Worm (Caenorhabditis elegans) whole organism, midembryonic: ENCODE measurements around the gene D2021.4.

Experiments
- T22C8.4 ChIP-seq: fragments of 200-800 bp; sonication (Bioruptor generic); IDR thresholded peaks from 2 replicates; pipeline ENCODE4 v1.3.6; 2022; ENCODE audit warnings: missing genetic modification characterization, missing compliant biosample characterization
- cog-1 ChIP-seq: sonication (generic microtip); optimal IDR thresholded peaks from 2 replicates; lab custom pipeline; 2016; ENCODE audit warnings: missing genetic modification characterization, missing compliant biosample characterization
- flt-1 ChIP-seq: fragments of 200-800 bp; sonication (Bioruptor generic); IDR thresholded peaks from 2 replicates; pipeline ENCODE4 v1.3.6; 2022; ENCODE audit warnings: missing genetic modification characterization, missing compliant biosample characterization
- klf-2 ChIP-seq: fragments of 200-800 bp; sonication (Bioruptor generic); conservative IDR thresholded peaks from 2 replicates; pipeline ENCODE4 v1.3.6; 2022; ENCODE audit warnings: missing genetic modification reagents, missing genetic modification characterization, missing compliant biosample characterization
- med-1 ChIP-seq: sonication (generic microtip); optimal IDR thresholded peaks from 2 replicates; lab custom pipeline; 2017; ENCODE audit warnings: missing genetic modification characterization, mild to moderate bottlenecking, missing compliant biosample characterization, antibody characterized with exemption, missing genetic modification reagents; ENCODE audit not compliant: insufficient read depth
- ref-1 ChIP-seq: fragments of 200-800 bp; sonication (Bioruptor generic); conservative IDR thresholded peaks from 2 replicates; pipeline ENCODE4 v1.3.6; 2022; ENCODE audit warnings: missing genetic modification reagents, missing genetic modification characterization, missing compliant biosample characterization
- tab-1 ChIP-seq: fragments of 200-800 bp; sonication (Bioruptor generic); IDR thresholded peaks from 2 replicates; pipeline ENCODE4 v1.3.6; 2022; ENCODE audit warnings: missing genetic modification characterization, missing compliant biosample characterization
- ztf-29 ChIP-seq: fragments of 200-800 bp; sonication (Bioruptor generic); IDR thresholded peaks from 2 replicates; pipeline ENCODE4 v1.3.6; 2022; ENCODE audit warnings: missing genetic modification reagents, missing genetic modification characterization, missing compliant biosample characterization

ce11 chrX:8523000-8523399 lies 25.9 kb downstream of the D2021.4 start:
- TF ChIP-seq cog-1 (no peak), flt-1 (GFP tag; lab: Robert Waterston, UW) (no peak), ztf-29 (no peak), ref-1 (GFP tag; lab: Robert Waterston, UW) (no peak), med-1 (GFP tag; lab: Kevin White, UChicago) (no peak), klf-2 (no peak), tab-1 (GFP tag; lab: Robert Waterston, UW) (no peak), T22C8.4 (GFP tag; lab: Robert Waterston, UW) (no peak)
